Fruit fly (Drosophila melanogaster): ENCODE results near the gene ppk.

dm6 chr2L:14422029-14422831 is 41.3 kb upstream of the ppk start:
- TF ChIP-seq Sox102F (GFP tag; optimal IDR thresholded peaks at IDR 0.05) (no peak), Sox15 (GFP tag; optimal IDR thresholded peaks at IDR 0.05) (no peak), ss (GFP tag; optimal IDR thresholded peaks at IDR 0.05) (no peak), dsx (GFP tag; optimal IDR thresholded peaks at IDR 0.05; ENCODE audit: poor library complexity, severe bottlenecking) (no peak), CG8119 (GFP tag; IDR thresholded peaks at IDR 0.05) (no peak)
